Worm (Caenorhabditis elegans) whole organism, L4/young adult: ENCODE measurements around the gene shw-1.
A peak's percentile ranks its signal among the peaks of the same experiment; 100 is the strongest.

ENCODE experiments used
- W03F9.2 ChIP-seq: fragments of 150-350 bp; optimal IDR thresholded peaks from 2 replicates; lab custom pipeline; 2014; ENCODE audit warnings: missing biosample characterization, missing genetic modification characterization
- dao-5 ChIP-seq: sonication (generic microtip); optimal IDR thresholded peaks from 2 replicates; lab custom pipeline; 2016; ENCODE audit warnings: missing genotype, missing genetic modification characterization, moderate library complexity, missing compliant biosample characterization
- him-1 ChIP-seq: sonication (generic microtip); optimal IDR thresholded peaks from 2 replicates; lab custom pipeline; 2016; ENCODE audit warnings: missing genotype, missing genetic modification reagents, missing genetic modification characterization, missing compliant biosample characterization

The shw-1 gene

ce11 chrII:8328820-8329339, 7.6 kb upstream of the shw-1 start, which contains the start of gene hel-1:
Gene hel-1, minus strand, starts transcription at chrII:8328870.
- TF ChIP-seq W03F9.2 (tag; lab: Kevin White, UChicago): peak; percentile 28
- no peak for TF ChIP-seq him-1 (tag; lab: Kevin White, UChicago)

ce11 chrII:8327450-8327849, 6.2 kb upstream of the shw-1 start:
- TF ChIP-seq him-1 (tag; lab: Kevin White, UChicago): no peak
- no peak for TF ChIP-seq W03F9.2 (tag; lab: Kevin White, UChicago)

- no peak for TF ChIP-seq him-1 (tag; lab: Kevin White, UChicago)
- TF ChIP-seq dao-5 (tag; lab: Kevin White, UChicago): no peak
- no peak for TF ChIP-seq W03F9.2 (tag; lab: Kevin White, UChicago)
These were observed 5.1 kb upstream of the shw-1 start for ce11 chrII:8326228-8326960.

- TF ChIP-seq dao-5 (tag; lab: Kevin White, UChicago) (no peak), W03F9.2 (tag; lab: Kevin White, UChicago) (peak; percentile 40)
These were observed 3.8 kb upstream of the shw-1 start, which contains the start of the genes ran-3 and C26D10.3 for ce11 chrII:8325002-8325539. Gene ran-3, minus strand, starts transcription at chrII:8325052. Gene C26D10.3, plus strand, starts transcription at chrII:8325386.

ce11 chrII:8316701-8317100, 4.6 kb downstream of the shw-1 start:
- TF ChIP-seq him-1 (tag; lab: Kevin White, UChicago) (no peak), W03F9.2 (tag; lab: Kevin White, UChicago) (no peak), dao-5 (tag; lab: Kevin White, UChicago) (no peak)

ce11 chrII:8314768-8315167, 6.5 kb downstream of the shw-1 start:
- no peak for TF ChIP-seq dao-5 (tag; lab: Kevin White, UChicago)
- no peak for TF ChIP-seq W03F9.2 (tag; lab: Kevin White, UChicago)
- no peak for TF ChIP-seq him-1 (tag; lab: Kevin White, UChicago)

- TF ChIP-seq dao-5 (tag; lab: Kevin White, UChicago): no peak
- no peak for TF ChIP-seq him-1 (tag; lab: Kevin White, UChicago)
- TF ChIP-seq W03F9.2 (tag; lab: Kevin White, UChicago): no peak
These were observed 9.3 kb downstream of the shw-1 start for ce11 chrII:8312012-8312411.

- no peak for TF ChIP-seq W03F9.2 (tag; lab: Kevin White, UChicago)
- TF ChIP-seq dao-5 (tag; lab: Kevin White, UChicago): no peak
- no peak for TF ChIP-seq him-1 (tag; lab: Kevin White, UChicago)
These were observed 9.8 kb downstream of the shw-1 start for ce11 chrII:8311484-8311883.

- no peak for TF ChIP-seq dao-5 (tag; lab: Kevin White, UChicago)
- no peak for TF ChIP-seq him-1 (tag; lab: Kevin White, UChicago)
These were observed 13.0 kb downstream of the shw-1 start for ce11 chrII:8308314-8308713.

ce11 chrII:8295296-8295695, 26.0 kb downstream of the shw-1 start, which contains the start of gene nlp-55:
Gene nlp-55, minus strand, starts transcription at chrII:8295396.
- no peak for TF ChIP-seq dao-5 (tag; lab: Kevin White, UChicago)
- TF ChIP-seq him-1 (tag; lab: Kevin White, UChicago): no peak
- no peak for TF ChIP-seq W03F9.2 (tag; lab: Kevin White, UChicago)

ce11 chrII:8283158-8283717, 38.0 kb downstream of the shw-1 start, which contains the start of the genes nst-1 and cct-4:
Gene nst-1, minus strand, starts transcription at chrII:8283208.
Gene cct-4, plus strand, starts transcription at chrII:8283667.
- peak; percentile 61 for TF ChIP-seq W03F9.2 (tag; lab: Kevin White, UChicago)
- TF ChIP-seq him-1 (tag; lab: Kevin White, UChicago): no peak

ce11 chrII:8278415-8278814, 42.9 kb downstream of the shw-1 start, which contains the start of the genes mrpl-10 and clec-142:
Gene mrpl-10, minus strand, starts transcription at chrII:8278515.
Gene clec-142, plus strand, starts transcription at chrII:8278678.
- TF ChIP-seq him-1 (tag; lab: Kevin White, UChicago): no peak
- TF ChIP-seq dao-5 (tag; lab: Kevin White, UChicago): no peak
- no peak for TF ChIP-seq W03F9.2 (tag; lab: Kevin White, UChicago)

- TF ChIP-seq dao-5 (tag; lab: Kevin White, UChicago): no peak
- peak; percentile 62 for TF ChIP-seq W03F9.2 (tag; lab: Kevin White, UChicago)
- no peak for TF ChIP-seq him-1 (tag; lab: Kevin White, UChicago)
These were observed 45.2 kb downstream of the shw-1 start, which contains the start of the genes gei-14 and slc-25A32 for ce11 chrII:8276057-8276456. Gene gei-14, minus strand, starts transcription at chrII:8276231. Gene slc-25A32, plus strand, starts transcription at chrII:8276298.
